Worm (Caenorhabditis elegans): ENCODE data around the gene srt-13.

DNA sequence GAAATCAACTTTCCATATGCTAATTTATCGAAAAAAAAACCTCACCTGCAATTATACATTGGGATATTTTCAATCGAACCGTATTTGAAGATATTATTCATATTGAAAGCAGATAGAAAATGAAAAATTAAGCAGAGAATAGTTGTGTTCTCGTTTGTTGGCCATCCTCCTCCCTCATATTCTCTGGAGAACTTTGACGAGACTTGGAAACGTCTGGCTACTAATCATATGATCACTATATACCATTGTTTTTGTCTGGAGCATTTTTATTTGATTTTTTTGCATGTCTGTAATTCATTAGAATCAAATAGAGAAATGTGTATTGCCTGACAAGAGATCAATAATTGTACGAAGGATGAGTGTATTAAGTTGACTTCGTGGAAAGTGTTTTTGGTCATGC is 14.6 kb upstream of the srt-13 start, which contains the start of gene srt-35:
- TF ChIP-seq unc-62 (GFP tag; optimal IDR thresholded peaks at IDR 0.05) (no peak), C06A6.2 (GFP tag; conservative IDR thresholded peaks at IDR 0.05) (no peak), ztf-22 (GFP tag; optimal IDR thresholded peaks at IDR 0.05) (no peak), attf-6 (GFP tag; IDR thresholded peaks at IDR 0.05) (no peak), snpc-3.4 (tag; optimal IDR thresholded peaks at IDR 0.05) (no peak), Y95B8A.8 (GFP tag; IDR thresholded peaks at IDR 0.05) (no peak), lsy-27 (tag; optimal IDR thresholded peaks at IDR 0.05; ENCODE audit: borderline replicate concordance, insufficient read depth) (no peak), madf-8 (GFP tag; conservative IDR thresholded peaks at IDR 0.05) (no peak), F23B12.7 (tag; optimal IDR thresholded peaks at IDR 0.05; ENCODE audit: insufficient read depth) (no peak), F39B2.1 (GFP tag; IDR thresholded peaks at IDR 0.05) (no peak), hsf-1 (GFP tag; IDR thresholded peaks at IDR 0.05) (no peak)

All from whole organism, young adult.